Fruit fly (Drosophila melanogaster): Measurements from ENCODE around the gene mei-41.

Gene mei-41

dm6 chrX:16420878-16421277 is 29.4 kb downstream of the mei-41 start:
- TF ChIP-seq Sox14 (GFP tag; optimal IDR thresholded peaks at IDR 0.05) = peak; percentile 18
- no peak for TF ChIP-seq Lpt (GFP tag; optimal IDR thresholded peaks at IDR 0.05)
- TF ChIP-seq acj6 (GFP tag; optimal IDR thresholded peaks at IDR 0.05) = no peak
- peak; percentile 30 for TF ChIP-seq svp (GFP tag)
- TF ChIP-seq Eip78C (GFP tag) = peak; percentile 12
- no peak for TF ChIP-seq CG11762 (GFP tag; optimal IDR thresholded peaks at IDR 0.05; ENCODE audit: insufficient read depth)
- TF ChIP-seq vri (GFP tag; optimal IDR thresholded peaks at IDR 0.05) = no peak
- TF ChIP-seq CG11294 (GFP tag; IDR thresholded peaks at IDR 0.05) = no peak
- no peak for TF ChIP-seq CG7368 (GFP tag; optimal IDR thresholded peaks at IDR 0.05)

- TF ChIP-seq ss (GFP tag; optimal IDR thresholded peaks at IDR 0.05) (peak in 1 of 2 experiments; percentile 9), dsx (GFP tag; optimal IDR thresholded peaks at IDR 0.05; ENCODE audit: poor library complexity, severe bottlenecking) (peak; percentile 23), achi (GFP tag; optimal IDR thresholded peaks at IDR 0.05) (peak; percentile 9), Eip75B (GFP tag; optimal IDR thresholded peaks at IDR 0.05) (no peak), Eip78C (GFP tag) (peak; percentile 64)
Measured at dm6 chrX:16421899-16422412, 30.5 kb downstream of the mei-41 start, which contains the start of gene AnxB11. Gene AnxB11 (minus strand): TSS chrX:16422265.

dm6 chrX:16422466-16423124 is 31.1 kb downstream of the mei-41 start, which contains the start of gene hang:
Gene hang (plus strand): TSS chrX:16422831.
- TF ChIP-seq CG32006 (GFP tag; optimal IDR thresholded peaks at IDR 0.05) = no peak
- TF ChIP-seq acj6 (GFP tag; optimal IDR thresholded peaks at IDR 0.05) = peak; percentile 6
- peak; percentile 64 for TF ChIP-seq CG6854 (GFP tag; optimal IDR thresholded peaks at IDR 0.05)
- TF ChIP-seq CG3919 (GFP tag; optimal IDR thresholded peaks at IDR 0.05) = peak; percentile 66
- TF ChIP-seq CG9139 (GFP tag; optimal IDR thresholded peaks at IDR 0.05) = peak; percentile 28
- peak; percentile 76 for TF ChIP-seq svp (GFP tag)
- TF ChIP-seq Sox14 (GFP tag; optimal IDR thresholded peaks at IDR 0.05) = peak; percentile 55
- peak; percentile 46 for TF ChIP-seq fd85E (GFP tag; optimal IDR thresholded peaks at IDR 0.05)
- peak; percentile 38 for TF ChIP-seq Sox102F (GFP tag; optimal IDR thresholded peaks at IDR 0.05)
- no peak for TF ChIP-seq Eip93F (GFP tag; optimal IDR thresholded peaks at IDR 0.05)
- TF ChIP-seq fd59A (GFP tag; optimal IDR thresholded peaks at IDR 0.05) = no peak
- peak; percentile 29 for TF ChIP-seq CG6808 (GFP tag; optimal IDR thresholded peaks at IDR 0.05)
- TF ChIP-seq cyc (GFP tag; optimal IDR thresholded peaks at IDR 0.05) = peak; percentile 12
- TF ChIP-seq Met (GFP tag; optimal IDR thresholded peaks at IDR 0.05) = no peak
- TF ChIP-seq Eip75B (GFP tag; optimal IDR thresholded peaks at IDR 0.05) = peak; percentile 27
- TF ChIP-seq CG6276 (GFP tag; optimal IDR thresholded peaks at IDR 0.05) = peak; percentile 46
- TF ChIP-seq CG16779 (tag; optimal IDR thresholded peaks at IDR 0.05) = peak; percentile 60
- no peak for TF ChIP-seq CG10631 (GFP tag; optimal IDR thresholded peaks at IDR 0.05)
- peak; percentile 40 for TF ChIP-seq net (GFP tag; optimal IDR thresholded peaks at IDR 0.05)
- TF ChIP-seq Ets96B (tag; optimal IDR thresholded peaks at IDR 0.05) = peak; percentile 12
- peak; percentile 4 for TF ChIP-seq CG10669 (GFP tag; optimal IDR thresholded peaks at IDR 0.05)
- peak; percentile 58 for TF ChIP-seq Blimp-1 (GFP tag; optimal IDR thresholded peaks at IDR 0.05)
- peak; percentile 5 for TF ChIP-seq Smox (GFP tag; optimal IDR thresholded peaks at IDR 0.05)
- TF ChIP-seq pdm3 (GFP tag; optimal IDR thresholded peaks at IDR 0.05) = peak; percentile 16
- TF ChIP-seq dsx (GFP tag; optimal IDR thresholded peaks at IDR 0.05; ENCODE audit: poor library complexity, severe bottlenecking) = peak; percentile 54
- no peak for TF ChIP-seq spab (GFP tag; optimal IDR thresholded peaks at IDR 0.05)
- peak; percentile 61 for TF ChIP-seq esn (GFP tag; optimal IDR thresholded peaks at IDR 0.05)
- TF ChIP-seq fkh (GFP tag; optimal IDR thresholded peaks at IDR 0.05) = no peak
- TF ChIP-seq CG15336 (GFP tag; IDR thresholded peaks at IDR 0.05) = 0 out of 2 replicates have a peak, but pooled peaks have one; percentile 18
- peak; percentile 12; the same call in 1 of the 3 replicates for TF ChIP-seq CG6163 (GFP tag; IDR thresholded peaks at IDR 0.05)
- TF ChIP-seq CG1621 (tag; optimal IDR thresholded peaks at IDR 0.05) = peak; percentile 89
- TF ChIP-seq CG31627 (GFP tag; optimal IDR thresholded peaks at IDR 0.05) = peak; percentile 18
- peak; percentile 27 for TF ChIP-seq topi (GFP tag; optimal IDR thresholded peaks at IDR 0.05)
- TF ChIP-seq Eip78C (GFP tag) = peak; percentile 87
- no peak for TF ChIP-seq Sox15 (GFP tag; optimal IDR thresholded peaks at IDR 0.05)
- TF ChIP-seq ss (GFP tag; optimal IDR thresholded peaks at IDR 0.05) = peak; percentile 60 to 62
- peak; percentile 48 for TF ChIP-seq vri (GFP tag; optimal IDR thresholded peaks at IDR 0.05)
- no peak for TF ChIP-seq CG7368 (GFP tag; optimal IDR thresholded peaks at IDR 0.05)
- peak; percentile 7 for TF ChIP-seq OdsH (GFP tag; optimal IDR thresholded peaks at IDR 0.05)
- peak; percentile 25 for TF ChIP-seq lz (GFP tag; optimal IDR thresholded peaks at IDR 0.05)

All from whole organism, prepupa.